Fruit fly (Drosophila melanogaster) whole organism, embryonic: Measurements from ENCODE around the gene tbrd-1.

Source experiments
- Adf1 ChIP-seq: fragments of 200-800 bp; sonication (Bioruptor generic); IDR thresholded peaks from 2 replicates; pipeline ENCODE4 v1.3.6; 2022; ENCODE audit warnings: missing biosample characterization, missing genetic modification characterization
- C15 ChIP-seq: fragments of 200-800 bp; sonication (Bioruptor generic); IDR thresholded peaks from 3 replicates; pipeline ENCODE4 v1.3.6; 2022; ENCODE audit warnings: missing biosample characterization, missing genetic modification characterization
- CG11560 ChIP-seq: fragments of 200-800 bp; sonication (Bioruptor generic); IDR thresholded peaks from 3 replicates; pipeline ENCODE4 v1.3.6; 2022; ENCODE audit warnings: missing biosample characterization, missing genetic modification characterization
- CG11723 ChIP-seq: fragments of 200-800 bp; sonication (Bioruptor generic); optimal IDR thresholded peaks from 2 replicates; lab custom pipeline; 2017; ENCODE audit warnings: missing biosample characterization, mild to moderate bottlenecking, missing genetic modification characterization
- CG13624 ChIP-seq: fragments of 200-800 bp; sonication (Bioruptor generic); optimal IDR thresholded peaks from 2 replicates; lab custom pipeline; 2016; ENCODE audit warnings: missing biosample characterization, missing genetic modification characterization
- CG16779 ChIP-seq: fragments of 200-800 bp; sonication (Bioruptor generic); IDR thresholded peaks from 2 replicates; pipeline ENCODE4 v1.3.6; 2022; ENCODE audit warnings: missing biosample characterization, missing genetic modification characterization
- CG2116 ChIP-seq: fragments of 200-800 bp; sonication (Bioruptor generic); optimal IDR thresholded peaks from 3 replicates; lab custom pipeline; 2018; ENCODE audit warnings: missing biosample characterization, mild to moderate bottlenecking, missing genetic modification characterization
- CG2120 ChIP-seq: fragments of 200-800 bp; sonication (Bioruptor generic); optimal IDR thresholded peaks from 3 replicates; lab custom pipeline; 2016; ENCODE audit warnings: missing biosample characterization, missing genetic modification characterization
- CG34376 ChIP-seq: fragments of 200-800 bp; sonication (Bioruptor generic); optimal IDR thresholded peaks from 2 replicates; lab custom pipeline; 2018; ENCODE audit warnings: missing biosample characterization, mild to moderate bottlenecking, missing genetic modification characterization
- CG34422 ChIP-seq: fragments of 200-800 bp; sonication (Bioruptor generic); IDR thresholded peaks from 3 replicates; pipeline ENCODE4 v1.3.6; 2022; ENCODE audit warnings: missing biosample characterization, missing genetic modification characterization
- CG4820 ChIP-seq: fragments of 200-800 bp; sonication (Bioruptor generic); optimal IDR thresholded peaks from 3 replicates; lab custom pipeline; 2016; ENCODE audit warnings: missing biosample characterization, missing genetic modification characterization
- CG6683 ChIP-seq: fragments of 200-800 bp; sonication (Bioruptor generic); optimal IDR thresholded peaks from 2 replicates; lab custom pipeline; 2017; ENCODE audit warnings: missing biosample characterization, mild to moderate bottlenecking, missing genetic modification characterization, missing genetic modification reagents
- CG6765 ChIP-seq: fragments of 200-800 bp; sonication (Bioruptor generic); optimal IDR thresholded peaks from 3 replicates; lab custom pipeline; 2017; ENCODE audit warnings: missing biosample characterization, mild to moderate bottlenecking, missing genetic modification characterization
- D ChIP-seq, 2 experiments: fragments of 200-800 bp in 1 of 2; fragments of >200 bp in 1 of 2; sonication (Bioruptor generic) in 1 of 2; optimal IDR thresholded peaks; 2 replicates in 1 of 2; 3 replicates in 1 of 2; lab custom pipeline; 2017; ENCODE audit warnings: mild to moderate bottlenecking in 1 of 2, missing biosample characterization in 1 of 2, missing genetic modification characterization in 1 of 2, missing genetic modification reagents in 1 of 2
- Dbx ChIP-seq: fragments of 200-800 bp; sonication (Bioruptor generic); IDR thresholded peaks from 3 replicates; pipeline ENCODE4 v1.3.6; 2022; ENCODE audit warnings: missing biosample characterization, missing genetic modification characterization
- Deaf1 ChIP-seq: fragments of 200-800 bp; optimal IDR thresholded peaks from 3 replicates; lab custom pipeline; 2019; ENCODE audit warnings: missing biosample characterization, mild to moderate bottlenecking, missing genetic modification characterization, moderate library complexity
- E2f1 ChIP-seq: fragments of 200-800 bp; sonication (Bioruptor generic); IDR thresholded peaks from 2 replicates; pipeline ENCODE4 v1.3.6; 2022; ENCODE audit warnings: missing biosample characterization, missing genetic modification characterization
- Ets97D ChIP-seq: fragments of 200-800 bp; sonication (Bioruptor generic); optimal IDR thresholded peaks from 3 replicates; lab custom pipeline; 2016; ENCODE audit warnings: missing biosample characterization, missing genetic modification characterization
- Fer2 ChIP-seq: fragments of 200-800 bp; sonication (Bioruptor generic); optimal IDR thresholded peaks from 2 replicates; lab custom pipeline; 2018; ENCODE audit warnings: missing biosample characterization, mild to moderate bottlenecking, missing genetic modification characterization, moderate library complexity
- Fer3 ChIP-seq: fragments of 200-800 bp; sonication (Bioruptor generic); optimal IDR thresholded peaks from 2 replicates; lab custom pipeline; 2018; ENCODE audit warnings: missing biosample characterization, mild to moderate bottlenecking, missing genetic modification characterization, moderate library complexity
- Hand ChIP-seq: fragments of 200-800 bp; sonication (Bioruptor generic); optimal IDR thresholded peaks from 2 replicates; lab custom pipeline; 2017; ENCODE audit warnings: mild to moderate bottlenecking, missing biosample characterization, missing genetic modification reagents, missing genetic modification characterization
- Hr78 ChIP-seq, 2 experiments: fragments of 200-800 bp in 1 of 2; fragments of >200 bp in 1 of 2; sonication (Bioruptor generic) in 1 of 2; optimal IDR thresholded peaks; 2 replicates each; lab custom pipeline; 2017 to 2019; ENCODE audit warnings: missing biosample characterization in 2 of 2, missing genetic modification characterization in 2 of 2, mild to moderate bottlenecking in 1 of 2, moderate library complexity in 1 of 2
- Hsf ChIP-seq: fragments of 200-800 bp; sonication (Bioruptor generic); optimal IDR thresholded peaks from 3 replicates; lab custom pipeline; 2016; ENCODE audit warnings: missing biosample characterization, missing genetic modification characterization
- Lhr ChIP-seq: fragments of 200-800 bp; sonication (Bioruptor generic); optimal IDR thresholded peaks from 3 replicates; lab custom pipeline; 2017; ENCODE audit warnings: mild to moderate bottlenecking, missing biosample characterization, missing genetic modification reagents, missing genetic modification characterization
- MBD-R2 ChIP-seq: fragments of 200-800 bp; sonication (Bioruptor generic); IDR thresholded peaks from 2 replicates; pipeline ENCODE4 v1.3.6; 2022; ENCODE audit warnings: missing biosample characterization, missing genetic modification characterization
- Med ChIP-seq: fragments of 200-800 bp; sonication (Bioruptor generic); peaks from one replicate; lab custom pipeline; 2016; ENCODE audit warnings: missing biosample characterization, missing genetic modification characterization, mild to moderate bottlenecking, inconsistent platforms, moderate library complexity
- Myb ChIP-seq: fragments of 200-800 bp; sonication (Bioruptor generic); optimal IDR thresholded peaks from 2 replicates; lab custom pipeline; 2016; ENCODE audit warnings: missing biosample characterization, missing genetic modification characterization
- Ravus ChIP-seq: fragments of 200-800 bp; sonication (Bioruptor generic); IDR thresholded peaks from 2 replicates; pipeline ENCODE4 v1.3.6; 2022; ENCODE audit warnings: missing biosample characterization, missing genetic modification characterization
- Usf ChIP-seq: fragments of 200-800 bp; sonication (Bioruptor generic); optimal IDR thresholded peaks from 2 replicates; lab custom pipeline; 2017; ENCODE audit warnings: missing genotype, missing biosample characterization, missing genetic modification characterization
- ase ChIP-seq: fragments of 200-800 bp; sonication (Bioruptor generic); IDR thresholded peaks from 3 replicates; pipeline ENCODE4 v1.3.6; 2022; ENCODE audit warnings: missing biosample characterization, missing genetic modification characterization
- cato ChIP-seq: fragments of 200-800 bp; sonication (Bioruptor generic); optimal IDR thresholded peaks from 2 replicates; lab custom pipeline; 2016; ENCODE audit warnings: missing biosample characterization, missing genetic modification characterization, borderline replicate concordance
- chinmo ChIP-seq: fragments of 200-800 bp; sonication (Bioruptor generic); IDR thresholded peaks from 4 replicates; pipeline ENCODE4 v1.3.6; 2022; ENCODE audit warnings: missing biosample characterization, missing genetic modification characterization; ENCODE audit not compliant: partially characterized antibody
- dpn ChIP-seq, 2 experiments: fragments of 200-800 bp; sonication (Bioruptor generic); optimal IDR thresholded peaks; 3 replicates each; lab custom pipeline; 2016; ENCODE audit warnings: missing biosample characterization in 2 of 2, missing genetic modification characterization in 2 of 2
- grau ChIP-seq: fragments of 200-800 bp; optimal IDR thresholded peaks from 3 replicates; lab custom pipeline; 2019; ENCODE audit warnings: missing biosample characterization, mild to moderate bottlenecking, missing genetic modification characterization, moderate library complexity
- lov ChIP-seq, 2 experiments: fragments of 200-800 bp in 1 of 2; fragments of >200 bp in 1 of 2; sonication (Bioruptor generic) in 1 of 2; IDR thresholded peaks in 1 of 2; optimal IDR thresholded peaks in 1 of 2; 2 replicates in 1 of 2; 3 replicates in 1 of 2; pipeline versions ENCODE4 v1.3.6 to Lab custom; 2017 to 2022; ENCODE audit warnings: missing biosample characterization in 1 of 2, missing genetic modification characterization in 1 of 2
- nerfin-1 ChIP-seq: fragments of 200-800 bp; sonication (Bioruptor generic); optimal IDR thresholded peaks from 3 replicates; lab custom pipeline; 2019; ENCODE audit warnings: missing biosample characterization, mild to moderate bottlenecking, missing genetic modification characterization, moderate library complexity
- onecut ChIP-seq: fragments of 200-800 bp; sonication (Bioruptor generic); IDR thresholded peaks from 2 replicates; pipeline ENCODE4 v1.3.6; 2022; ENCODE audit warnings: missing biosample characterization, missing genetic modification characterization
- org-1 ChIP-seq: fragments of 200-800 bp; sonication (Bioruptor generic); optimal IDR thresholded peaks from 2 replicates; lab custom pipeline; 2017; ENCODE audit warnings: missing biosample characterization, missing genetic modification characterization
- pros ChIP-seq: fragments of 200-800 bp; sonication (Bioruptor generic); optimal IDR thresholded peaks from 3 replicates; lab custom pipeline; 2019; ENCODE audit warnings: missing biosample characterization, mild to moderate bottlenecking, missing genetic modification characterization, moderate library complexity
- pum ChIP-seq: fragments of 200-800 bp; sonication (Bioruptor generic); optimal IDR thresholded peaks from 2 replicates; lab custom pipeline; 2016; ENCODE audit warnings: missing biosample characterization, missing genetic modification characterization
- row ChIP-seq: fragments of 200-800 bp; sonication (Bioruptor generic); IDR thresholded peaks from 3 replicates; pipeline ENCODE4 v1.3.6; 2022; ENCODE audit warnings: missing biosample characterization, missing genetic modification characterization
- sisA ChIP-seq: fragments of 200-800 bp; sonication (Bioruptor generic); IDR thresholded peaks from 2 replicates; pipeline ENCODE4 v1.3.6; 2022; ENCODE audit warnings: missing biosample characterization, missing genetic modification characterization
- slbo ChIP-seq: fragments of 200-800 bp; sonication (Bioruptor generic); IDR thresholded peaks from 2 replicates; pipeline ENCODE4 v1.3.6; 2022; ENCODE audit warnings: missing biosample characterization, missing genetic modification characterization
- slou ChIP-seq: fragments of 200-800 bp; sonication (Bioruptor generic); optimal IDR thresholded peaks from 3 replicates; lab custom pipeline; 2016; ENCODE audit warnings: missing biosample characterization, missing genetic modification characterization
- tup ChIP-seq: fragments of 200-800 bp; sonication (Bioruptor generic); optimal IDR thresholded peaks from 2 replicates; lab custom pipeline; 2016; ENCODE audit warnings: missing biosample characterization, mild to moderate bottlenecking, missing genetic modification characterization, moderate library complexity
- unc-4 ChIP-seq: fragments of 200-800 bp; sonication (Bioruptor generic); IDR thresholded peaks from 2 replicates; pipeline ENCODE4 v1.3.6; 2022; ENCODE audit warnings: missing biosample characterization, missing genetic modification characterization; ENCODE audit not compliant: partially characterized antibody
- zf30C ChIP-seq: fragments of 200-800 bp; sonication (Bioruptor generic); optimal IDR thresholded peaks from 3 replicates; lab custom pipeline; 2018; ENCODE audit warnings: missing biosample characterization, mild to moderate bottlenecking, missing genetic modification characterization

tbrd-1 gene

dm6 chr3R:23939921-23940839, 46.8 kb upstream of the tbrd-1 start (continued):
- no peak for TF ChIP-seq Deaf1
- TF ChIP-seq onecut (GFP tag; lab: Robert Waterston, UW): peak; percentile 84
- TF ChIP-seq CG13624 (GFP tag; lab: Kevin White, UChicago): peak; percentile 27
- peak; percentile 50 for TF ChIP-seq CG2116 (GFP tag; lab: Kevin White, UChicago)
- TF ChIP-seq tup (GFP tag; lab: Kevin White, UChicago): peak; percentile 80
- TF ChIP-seq chinmo (GFP tag; lab: Robert Waterston, UW): peak; percentile 87; the same call in 3 of the 4 replicates
- peak; percentile 88 for TF ChIP-seq org-1 (GFP tag; lab: Kevin White, UChicago)
- TF ChIP-seq Myb (GFP tag; lab: Kevin White, UChicago): no peak
- peak; percentile 84 for TF ChIP-seq CG11723 (GFP tag; lab: Kevin White, UChicago)
- TF ChIP-seq CG6765 (GFP tag; lab: Kevin White, UChicago): peak; percentile 76
- peak; percentile 40; the same call in 1 of the 2 replicates for TF ChIP-seq MBD-R2 (GFP tag; lab: Robert Waterston, UW)
- TF ChIP-seq dpn (GFP tag; optimal IDR thresholded peaks at IDR 0.05; lab: Kevin White, UChicago): peak; percentile 56 to 57
- peak in 1 of 2 experiments; percentile 59 for TF ChIP-seq Hr78 (GFP tag; optimal IDR thresholded peaks at IDR 0.05; lab: Kevin White, UChicago)
- TF ChIP-seq CG11560 (tag; lab: Robert Waterston, UW): no peak
- peak; percentile 76; the same call in 1 of the 2 replicates for TF ChIP-seq E2f1 (GFP tag; lab: Robert Waterston, UW)
- peak; percentile 60; the same call in 2 of the 3 replicates for TF ChIP-seq ase (GFP tag; lab: Robert Waterston, UW)
- peak; percentile 10 for TF ChIP-seq zf30C (GFP tag; lab: Kevin White, UChicago)
- peak; percentile 54 for TF ChIP-seq CG2120 (GFP tag; lab: Kevin White, UChicago)
- peak; percentile 72 for TF ChIP-seq CG34376 (GFP tag; lab: Kevin White, UChicago)
- TF ChIP-seq Adf1 (GFP tag; lab: Robert Waterston, UW): no peak; the same call in 1 of the 2 replicates
- TF ChIP-seq cato (GFP tag; lab: Kevin White, UChicago): peak; percentile 44
- peak; percentile 36 for TF ChIP-seq Ets97D (GFP tag; lab: Kevin White, UChicago)
- TF ChIP-seq Hand (GFP tag; lab: Kevin White, UChicago): peak; percentile 7
- TF ChIP-seq Fer2 (tag; lab: Kevin White, UChicago): peak; percentile 70
- no peak for TF ChIP-seq unc-4
- TF ChIP-seq row (GFP tag; lab: Robert Waterston, UW): no peak
- peak; percentile 56 for TF ChIP-seq slbo (GFP tag; lab: Robert Waterston, UW)
- TF ChIP-seq Fer3 (tag; lab: Kevin White, UChicago): peak; percentile 75
- TF ChIP-seq CG34422 (GFP tag; lab: Robert Waterston, UW): no peak
- peak; percentile 91 for TF ChIP-seq Med (GFP tag; lab: Kevin White, UChicago)
- TF ChIP-seq CG16779 (GFP tag; lab: Robert Waterston, UW): 0 out of 2 replicates have a peak, but pooled peaks have one; percentile 18
- TF ChIP-seq sisA (GFP tag; lab: Robert Waterston, UW): no peak
- peak; percentile 62; the same call in 1 of the 3 replicates for TF ChIP-seq C15
- TF ChIP-seq Lhr: peak; percentile 88
- no peak; the same call in 1 of the 2 replicates for TF ChIP-seq Ravus (GFP tag; lab: Robert Waterston, UW)
- peak; percentile 81 for TF ChIP-seq Dbx (GFP tag; lab: Robert Waterston, UW)
- peak; percentile 82 for TF ChIP-seq nerfin-1
- no peak for TF ChIP-seq pros (GFP tag; lab: Kevin White, UChicago)
- peak; percentile 45 for TF ChIP-seq grau (tag; lab: Kevin White, UChicago)
- TF ChIP-seq Usf (GFP tag; lab: Kevin White, UChicago): no peak
- TF ChIP-seq slou (GFP tag; lab: Kevin White, UChicago): peak; percentile 82
- TF ChIP-seq D (optimal IDR thresholded peaks at IDR 0.05; lab: Kevin White, UChicago): no peak
- peak; percentile 87 for TF ChIP-seq D (GFP tag; optimal IDR thresholded peaks at IDR 0.05; lab: Kevin White, UChicago)
- peak; percentile 60 for TF ChIP-seq CG4820
- TF ChIP-seq lov (optimal IDR thresholded peaks at IDR 0.05; lab: Kevin White, UChicago): no peak
- peak; percentile 93 for TF ChIP-seq lov (GFP tag; IDR thresholded peaks at IDR 0.05; lab: Robert Waterston, UW)
- peak; percentile 47 for TF ChIP-seq pum
- TF ChIP-seq Hsf (GFP tag; lab: Kevin White, UChicago): peak; percentile 67
- peak; percentile 72 for TF ChIP-seq CG6683 (GFP tag; lab: Kevin White, UChicago)
